Worm (Caenorhabditis elegans) whole organism, mixed stage, embryonic: ENCODE data around the gene elo-1.

ENCODE experiments used
- bed-3 ChIP-seq: fragments of 200-800 bp; sonication (Bioruptor generic); optimal IDR thresholded peaks from 3 replicates; lab custom pipeline; 2018; ENCODE audit warnings: mild to moderate bottlenecking, missing genetic modification characterization, moderate library complexity, missing compliant biosample characterization
- blmp-1 ChIP-seq: fragments of 150-350 bp; optimal IDR thresholded peaks from 2 replicates; lab custom pipeline; 2014; ENCODE audit warnings: missing biosample characterization, missing genetic modification characterization
- ceh-39 ChIP-seq: fragments of 150-350 bp; optimal IDR thresholded peaks from 2 replicates; lab custom pipeline; 2014; ENCODE audit warnings: missing biosample characterization, missing genetic modification characterization
- ceh-43 ChIP-seq: fragments of 200-800 bp; sonication (Bioruptor generic); optimal IDR thresholded peaks from 2 replicates; lab custom pipeline; 2018; ENCODE audit warnings: mild to moderate bottlenecking, missing genetic modification characterization, moderate library complexity, missing compliant biosample characterization
- ceh-83 ChIP-seq: fragments of 200-800 bp; sonication (Bioruptor generic); optimal IDR thresholded peaks from 2 replicates; lab custom pipeline; 2018; ENCODE audit warnings: mild to moderate bottlenecking, missing genetic modification characterization, missing compliant biosample characterization
- ces-1 ChIP-seq: fragments of 150-350 bp; optimal IDR thresholded peaks from 2 replicates; lab custom pipeline; 2014; ENCODE audit warnings: missing biosample characterization, missing genetic modification reagents, missing genetic modification characterization
- cnd-1 ChIP-seq: fragments of 200-800 bp; sonication (Bioruptor generic); optimal IDR thresholded peaks from 2 replicates; lab custom pipeline; 2018; ENCODE audit warnings: mild to moderate bottlenecking, missing genetic modification characterization, missing compliant biosample characterization
- drap-1 ChIP-seq: fragments of 200-800 bp; sonication (Bioruptor generic); optimal IDR thresholded peaks from 3 replicates; lab custom pipeline; 2018; ENCODE audit warnings: mild to moderate bottlenecking, missing genetic modification characterization, missing compliant biosample characterization
- elt-3 ChIP-seq: fragments of 150-350 bp; optimal IDR thresholded peaks from 2 replicates; lab custom pipeline; 2014; ENCODE audit warnings: missing biosample characterization, missing genetic modification characterization
- flh-1 ChIP-seq: fragments of 200-800 bp; sonication (Bioruptor generic); optimal IDR thresholded peaks from 2 replicates; lab custom pipeline; 2018; ENCODE audit warnings: mild to moderate bottlenecking, missing genetic modification characterization, moderate library complexity, missing compliant biosample characterization
- ham-2 ChIP-seq: fragments of 200-800 bp; sonication (Bioruptor generic); optimal IDR thresholded peaks from 2 replicates; lab custom pipeline; 2018; ENCODE audit warnings: mild to moderate bottlenecking, missing genetic modification characterization, missing compliant biosample characterization
- lin-32 ChIP-seq: fragments of 200-800 bp; sonication (Bioruptor generic); optimal IDR thresholded peaks from 2 replicates; lab custom pipeline; 2018; ENCODE audit warnings: mild to moderate bottlenecking, missing genetic modification characterization, missing compliant biosample characterization
- lsy-2 ChIP-seq: fragments of 150-350 bp; optimal IDR thresholded peaks from 2 replicates; lab custom pipeline; 2014; ENCODE audit warnings: missing biosample characterization, missing genetic modification characterization
- mab-5 ChIP-seq: fragments of 150-350 bp; optimal IDR thresholded peaks from 2 replicates; lab custom pipeline; 2014; ENCODE audit warnings: missing biosample characterization, missing genetic modification characterization
- mep-1 ChIP-seq: fragments of 150-350 bp; optimal IDR thresholded peaks from 2 replicates; lab custom pipeline; 2017; ENCODE audit warnings: missing biosample characterization, missing genetic modification reagents, missing genetic modification characterization, inconsistent platforms
- mls-2 ChIP-seq: sonication (generic microtip); optimal IDR thresholded peaks from 2 replicates; lab custom pipeline; 2016; ENCODE audit warnings: mild to moderate bottlenecking, missing genetic modification characterization, moderate library complexity, missing compliant biosample characterization
- nhr-12 ChIP-seq: fragments of 150-350 bp; optimal IDR thresholded peaks from 2 replicates; lab custom pipeline; 2014; ENCODE audit warnings: missing biosample characterization, missing genetic modification characterization
- nhr-2 ChIP-seq: fragments of 150-350 bp; optimal IDR thresholded peaks from 2 replicates; lab custom pipeline; 2014; ENCODE audit warnings: missing biosample characterization, missing genetic modification characterization
- nhr-237 ChIP-seq: fragments of 150-350 bp; optimal IDR thresholded peaks from 2 replicates; lab custom pipeline; 2014; ENCODE audit warnings: missing biosample characterization, missing genetic modification characterization
- nhr-28 ChIP-seq: fragments of 150-350 bp; optimal IDR thresholded peaks from 2 replicates; lab custom pipeline; 2014; ENCODE audit warnings: missing biosample characterization, missing genetic modification characterization
- nhr-76 ChIP-seq: sonication (generic microtip); optimal IDR thresholded peaks from 2 replicates; lab custom pipeline; 2017; ENCODE audit warnings: missing biosample characterization, missing genetic modification characterization
- pha-4 ChIP-seq: fragments of 150-350 bp; optimal IDR thresholded peaks from 2 replicates; lab custom pipeline; 2018; ENCODE audit warnings: missing biosample characterization, missing genetic modification reagents, missing genetic modification characterization
- sem-2 ChIP-seq: fragments of 200-800 bp; sonication (Bioruptor generic); optimal IDR thresholded peaks from 2 replicates; lab custom pipeline; 2018; ENCODE audit warnings: mild to moderate bottlenecking, missing genetic modification characterization, missing compliant biosample characterization
- snpc-4 ChIP-seq: fragments of 150-350 bp; optimal IDR thresholded peaks from 2 replicates; lab custom pipeline; 2014; ENCODE audit warnings: missing biosample characterization, missing genetic modification characterization
- sptf-1 ChIP-seq: sonication (generic microtip); optimal IDR thresholded peaks from 2 replicates; lab custom pipeline; 2017; ENCODE audit warnings: mild to moderate bottlenecking, missing genetic modification characterization, moderate library complexity, missing compliant biosample characterization
- unc-120 ChIP-seq: sonication (generic microtip); optimal IDR thresholded peaks from 2 replicates; lab custom pipeline; 2017; ENCODE audit warnings: missing genetic modification characterization, missing compliant biosample characterization; ENCODE audit not compliant: poor library complexity, severe bottlenecking
- unc-39 ChIP-seq: fragments of 150-350 bp; optimal IDR thresholded peaks from 2 replicates; lab custom pipeline; 2014; ENCODE audit warnings: missing biosample characterization, missing genetic modification characterization
- unc-62 ChIP-seq: fragments of 150-350 bp; optimal IDR thresholded peaks from 2 replicates; lab custom pipeline; 2014; ENCODE audit warnings: missing biosample characterization, missing genetic modification reagents, missing genetic modification characterization
- zip-8 ChIP-seq: fragments of 150-350 bp; optimal IDR thresholded peaks from 2 replicates; lab custom pipeline; 2014; ENCODE audit warnings: missing biosample characterization, missing genetic modification characterization
- ztf-11 ChIP-seq: fragments of 150-350 bp; optimal IDR thresholded peaks from 2 replicates; lab custom pipeline; 2014; ENCODE audit warnings: missing biosample characterization, missing genetic modification characterization

The elo-1 gene

DNA sequence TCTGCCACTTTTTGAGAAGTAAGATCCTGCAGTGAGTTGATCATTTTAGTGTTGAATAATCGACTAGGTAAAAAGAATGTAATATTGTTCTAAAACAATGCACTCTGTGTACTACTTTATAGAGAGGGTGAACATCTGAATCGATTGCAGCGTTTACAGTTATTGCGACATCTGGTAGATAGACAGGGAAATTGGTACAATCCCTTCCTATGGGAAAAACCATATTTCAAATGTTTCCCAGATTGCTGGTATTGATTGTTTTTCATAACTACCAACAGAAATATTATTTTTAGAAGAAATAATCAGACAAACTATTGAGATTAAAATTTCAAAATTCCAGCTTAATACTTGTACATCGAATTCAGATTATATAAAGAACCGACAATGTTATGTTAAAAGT, 41.1 kb upstream of the elo-1 start, which contains the start of gene gadr-2:
TSS of gene gadr-2 (minus strand) at position 101 of the 400 bp plus-strand sequence.
- no peak for TF ChIP-seq nhr-76
- TF ChIP-seq lsy-2 (tag; lab: Kevin White, UChicago) = no peak
- no peak for TF ChIP-seq sptf-1
- no peak for TF ChIP-seq sem-2 (GFP tag; lab: Kevin White, UChicago)
- no peak for TF ChIP-seq nhr-28 (tag; lab: Kevin White, UChicago)
- TF ChIP-seq mep-1 (tag; lab: Kevin White, UChicago) = no peak
- no peak for TF ChIP-seq cnd-1 (tag; lab: Kevin White, UChicago)
- TF ChIP-seq drap-1 (GFP tag; lab: Kevin White, UChicago) = no peak
- TF ChIP-seq ceh-39 (tag; lab: Kevin White, UChicago) = no peak
- no peak for TF ChIP-seq elt-3 (tag; lab: Kevin White, UChicago)
- TF ChIP-seq ces-1 (GFP tag; lab: Kevin White, UChicago) = no peak
- no peak for TF ChIP-seq ham-2 (GFP tag; lab: Kevin White, UChicago)
- TF ChIP-seq, all 35 proteins: peak for 0

DNA sequence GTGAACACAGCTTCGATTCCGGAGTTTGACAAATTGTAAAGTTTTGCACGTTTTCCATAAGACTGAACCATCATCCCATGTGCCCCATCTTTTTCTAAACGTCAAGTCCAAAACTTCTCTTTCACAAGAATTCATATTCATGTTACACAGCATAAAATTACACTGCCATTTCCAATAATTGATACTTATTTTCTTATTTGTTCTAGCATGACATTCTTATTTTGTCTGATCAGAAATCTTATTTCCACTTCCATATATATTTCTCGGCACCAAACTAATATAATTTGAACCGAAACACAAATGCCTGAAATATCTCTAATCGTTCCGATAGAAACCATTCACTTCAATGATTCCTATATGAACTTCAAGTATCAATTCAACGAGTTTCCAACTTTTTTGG, 40.2 kb upstream of the elo-1 start, which contains the start of gene sru-2:
TSS of gene sru-2 (plus strand) at position 301 of the 400 bp plus-strand sequence.
- TF ChIP-seq lsy-2 (tag; lab: Kevin White, UChicago) = no peak
- TF ChIP-seq lin-32 = no peak
- no peak for TF ChIP-seq pha-4 (tag; lab: Kevin White, UChicago)
- TF ChIP-seq unc-120 (tag; lab: Kevin White, UChicago) = no peak
- TF ChIP-seq unc-62 (GFP tag; lab: Kevin White, UChicago) = no peak
- no peak for TF ChIP-seq bed-3 (GFP tag; lab: Kevin White, UChicago)
- no peak for TF ChIP-seq ceh-83
- no peak for TF ChIP-seq mls-2
- TF ChIP-seq elt-3 (tag; lab: Kevin White, UChicago) = no peak
- TF ChIP-seq sptf-1 = no peak
- TF ChIP-seq nhr-237 = no peak
- no peak for TF ChIP-seq mep-1 (tag; lab: Kevin White, UChicago)
- no peak for TF ChIP-seq cnd-1 (tag; lab: Kevin White, UChicago)

DNA sequence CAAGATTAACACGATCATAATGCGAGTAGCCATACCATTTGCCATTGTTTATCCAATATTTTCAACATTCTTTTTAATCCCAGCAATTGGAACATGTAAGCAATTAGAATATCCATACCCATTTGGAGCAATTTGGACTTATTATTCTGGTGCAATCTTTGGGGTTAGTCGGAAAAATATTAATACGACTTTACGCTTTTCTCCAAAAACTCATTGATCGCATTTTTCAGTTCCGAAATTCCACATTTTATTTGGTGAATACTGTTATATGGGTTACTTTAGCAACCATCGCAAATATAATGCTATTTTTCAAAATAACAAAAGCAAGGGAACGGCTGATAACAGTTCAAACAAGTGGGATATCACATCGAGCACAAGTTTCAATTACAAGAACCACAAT, 39.4 kb upstream of the elo-1 start:
- TF ChIP-seq ztf-11 = no peak
- no peak for TF ChIP-seq nhr-237
- no peak for TF ChIP-seq unc-39
- TF ChIP-seq lin-32 = no peak
- TF ChIP-seq mab-5 = no peak
- TF ChIP-seq sem-2 (GFP tag; lab: Kevin White, UChicago) = no peak
- TF ChIP-seq nhr-76 = no peak
- no peak for TF ChIP-seq ceh-39 (tag; lab: Kevin White, UChicago)
- no peak for TF ChIP-seq snpc-4 (tag; lab: Kevin White, UChicago)
- TF ChIP-seq mls-2 = no peak
- no peak for TF ChIP-seq nhr-12
- TF ChIP-seq drap-1 (GFP tag; lab: Kevin White, UChicago) = no peak
- TF ChIP-seq blmp-1 (tag; lab: Kevin White, UChicago) = no peak
- no peak for TF ChIP-seq unc-62 (GFP tag; lab: Kevin White, UChicago)
- TF ChIP-seq ham-2 (GFP tag; lab: Kevin White, UChicago) = no peak
- TF ChIP-seq, all 35 proteins: peak for 0

DNA sequence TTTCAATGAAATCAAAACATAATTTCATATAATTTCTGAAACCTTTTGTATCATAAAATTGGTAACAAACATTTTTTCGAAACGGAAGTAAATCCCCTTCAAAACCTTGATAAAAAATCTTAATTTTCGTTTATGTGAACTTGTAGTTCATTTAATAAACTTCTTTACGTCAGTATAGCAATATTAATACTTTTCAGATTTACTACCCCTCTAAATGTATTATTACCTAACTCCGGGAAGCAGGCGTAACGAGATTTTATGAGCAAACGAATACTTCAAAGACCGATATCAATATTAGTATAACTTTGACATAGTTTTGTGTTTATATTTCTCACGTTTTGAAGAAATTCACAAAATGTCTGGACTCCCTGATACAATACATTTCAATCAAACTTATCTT, 37.9 kb upstream of the elo-1 start, which contains the start of gene sru-1:
TSS of gene sru-1 (plus strand) at position 301 of the 400 bp plus-strand sequence.
- no peak for TF ChIP-seq bed-3 (GFP tag; lab: Kevin White, UChicago)
- TF ChIP-seq pha-4 (tag; lab: Kevin White, UChicago) = no peak
- TF ChIP-seq blmp-1 (tag; lab: Kevin White, UChicago) = no peak
- TF ChIP-seq unc-62 (GFP tag; lab: Kevin White, UChicago) = no peak
- TF ChIP-seq sem-2 (GFP tag; lab: Kevin White, UChicago) = no peak
- TF ChIP-seq elt-3 (tag; lab: Kevin White, UChicago) = no peak
- no peak for TF ChIP-seq zip-8 (tag; lab: Kevin White, UChicago)
- TF ChIP-seq ces-1 (GFP tag; lab: Kevin White, UChicago) = no peak
- TF ChIP-seq flh-1 (GFP tag; lab: Kevin White, UChicago) = no peak
- TF ChIP-seq ceh-43 = no peak

DNA sequence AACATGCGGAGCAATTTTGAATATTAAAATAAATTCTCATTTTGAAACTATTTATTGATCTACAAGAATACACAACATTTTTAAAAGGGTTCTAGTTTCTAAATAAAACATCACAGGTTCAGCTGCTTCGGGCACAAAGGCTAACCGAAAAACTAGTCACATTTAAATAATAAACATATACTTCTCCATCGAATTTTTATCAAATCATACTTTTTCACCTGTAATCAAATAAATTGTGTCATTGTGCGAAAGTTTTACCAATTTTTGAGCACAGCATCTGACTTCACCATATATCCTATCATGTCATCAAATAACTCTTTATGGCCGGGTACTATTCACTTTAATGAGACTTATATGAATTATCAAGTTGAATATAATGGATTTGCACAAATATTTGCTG, 35.8 kb upstream of the elo-1 start, which contains the start of gene sru-6:
TSS of gene sru-6 (plus strand) at position 301 of the 400 bp plus-strand sequence.
- no peak for TF ChIP-seq ceh-83
- no peak for TF ChIP-seq pha-4 (tag; lab: Kevin White, UChicago)
- no peak for TF ChIP-seq nhr-12
- no peak for TF ChIP-seq nhr-2 (tag; lab: Kevin White, UChicago)
- TF ChIP-seq sptf-1 = no peak
- no peak for TF ChIP-seq unc-39
- TF ChIP-seq blmp-1 (tag; lab: Kevin White, UChicago) = no peak
- TF ChIP-seq ceh-43 = no peak
